Worm (Caenorhabditis elegans): ENCODE measurements around the gene tbc-8.

tbc-8 gene

DNA sequence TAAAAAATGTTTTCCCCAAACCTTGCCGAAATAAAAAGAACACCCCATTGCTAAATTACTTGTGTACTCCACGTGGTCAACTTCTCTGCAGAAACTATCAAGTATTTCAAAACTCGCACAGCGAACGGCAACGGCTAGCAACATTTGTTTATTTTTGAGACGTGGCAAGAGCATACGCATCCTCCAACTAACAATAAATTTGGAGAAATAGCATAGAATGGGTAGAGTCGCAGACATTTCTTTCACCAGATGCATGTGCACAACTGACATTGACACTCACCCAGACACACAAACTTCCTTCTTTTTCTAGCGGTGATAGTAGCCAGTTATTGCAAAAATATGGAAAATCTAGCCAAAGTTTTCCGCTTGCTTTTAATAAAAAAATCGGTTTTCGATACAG is 14.9 kb downstream of the tbc-8 start:
- TF ChIP-seq mxl-2 (GFP tag; conservative IDR thresholded peaks at IDR 0.05) (no peak), unc-62 (GFP tag; optimal IDR thresholded peaks at IDR 0.05 in 1 of 2) (peak in 1 of 2 experiments; percentile 15), unc-62 (tag; optimal IDR thresholded peaks at IDR 0.05) (no peak), hmg-1.1 (GFP tag; IDR thresholded peaks at IDR 0.05) (no peak), aha-1 (tag) (peak; percentile 44), nhr-111 (GFP tag; optimal IDR thresholded peaks at IDR 0.05) (no peak), daf-16 (GFP tag; optimal IDR thresholded peaks at IDR 0.05) (no peak), daf-16 (tag; optimal IDR thresholded peaks at IDR 0.05) (peak; percentile 12), ceh-32 (tag; optimal IDR thresholded peaks at IDR 0.05; ENCODE audit: poor library complexity) (no peak)

DNA sequence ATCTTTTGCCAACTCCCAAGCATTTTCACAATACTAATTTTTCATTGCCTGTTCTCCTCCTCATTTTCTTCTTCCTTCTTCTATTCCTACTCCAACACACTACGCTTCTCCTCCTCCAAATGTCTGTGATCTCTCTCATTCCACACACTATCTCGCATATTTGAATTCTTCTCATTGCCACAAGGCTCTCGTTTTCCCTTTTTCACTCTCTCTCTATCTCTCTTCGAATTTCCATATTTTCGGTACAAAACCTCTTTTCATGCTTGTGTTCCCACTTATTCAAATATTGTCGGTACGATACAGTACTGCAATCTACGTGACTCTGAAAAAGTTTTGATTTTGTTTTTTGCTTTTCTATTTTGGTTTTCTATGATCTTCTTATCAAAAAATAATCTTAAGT is 15.9 kb downstream of the tbc-8 start:
- TF ChIP-seq zip-11 (GFP tag; IDR thresholded peaks at IDR 0.05) (no peak), dmd-6 (GFP tag; IDR thresholded peaks at IDR 0.05) (no peak), hif-1 (tag; optimal IDR thresholded peaks at IDR 0.05) (peak in 1 of 2 experiments; percentile 66), mxl-3 (GFP tag; optimal IDR thresholded peaks at IDR 0.05) (no peak), arid-1 (GFP tag; conservative IDR thresholded peaks at IDR 0.05) (no peak), lin-29 (GFP tag; IDR thresholded peaks at IDR 0.05) (no peak), unc-130 (GFP tag; optimal IDR thresholded peaks at IDR 0.05) (no peak), ztf-11 (tag; optimal IDR thresholded peaks at IDR 0.05) (no peak), spr-3 (GFP tag; optimal IDR thresholded peaks at IDR 0.05) (no peak), dmd-8 (GFP tag; IDR thresholded peaks at IDR 0.05) (no peak), egl-27 (tag; optimal IDR thresholded peaks at IDR 0.05) (no peak), set-16 (GFP tag; IDR thresholded peaks at IDR 0.05) (no peak), ces-1 (GFP tag; optimal IDR thresholded peaks at IDR 0.05) (no peak), attf-4 (tag; optimal IDR thresholded peaks at IDR 0.05) (no peak), madf-5 (GFP tag; IDR thresholded peaks at IDR 0.05) (no peak), fkh-10 (GFP tag; optimal IDR thresholded peaks at IDR 0.05) (no peak), saeg-2 (GFP tag; IDR thresholded peaks at IDR 0.05) (no peak), mep-1 (tag; optimal IDR thresholded peaks at IDR 0.05) (peak; percentile 30), lin-15B (tag; optimal IDR thresholded peaks at IDR 0.05) (no peak), skn-1 (tag; optimal IDR thresholded peaks at IDR 0.05) (no peak), unc-62 (GFP tag; optimal IDR thresholded peaks at IDR 0.05 in 1 of 2) (no peak), unc-62 (tag; optimal IDR thresholded peaks at IDR 0.05) (no peak), dve-1 (tag; optimal IDR thresholded peaks at IDR 0.05; ENCODE audit: insufficient read depth) (peak; percentile 14), lin-1 (GFP tag; IDR thresholded peaks at IDR 0.05) (no peak), mes-2 (tag; optimal IDR thresholded peaks at IDR 0.05; ENCODE audit: poor library complexity, severe bottlenecking) (peak; percentile 17), R02D3.7 (tag; optimal IDR thresholded peaks at IDR 0.05) (no peak), zfp-3 (GFP tag; conservative IDR thresholded peaks at IDR 0.05) (no peak), lir-3 (tag; optimal IDR thresholded peaks at IDR 0.05) (no peak), zip-2 (tag; optimal IDR thresholded peaks at IDR 0.05) (no peak), ZK546.5 (tag; optimal IDR thresholded peaks at IDR 0.05) (no peak), nhr-25 (tag; optimal IDR thresholded peaks at IDR 0.05; ENCODE audit: borderline replicate concordance, insufficient read depth) (no peak), nhr-11 (tag; optimal IDR thresholded peaks at IDR 0.05) (no peak), nhr-6 (tag; optimal IDR thresholded peaks at IDR 0.05) (peak; percentile 17), dmd-9 (GFP tag; IDR thresholded peaks at IDR 0.05) (no peak), F37D6.2 (tag; optimal IDR thresholded peaks at IDR 0.05) (no peak), lim-7 (GFP tag; IDR thresholded peaks at IDR 0.05) (no peak), snpc-1.2 (GFP tag; IDR thresholded peaks at IDR 0.05) (no peak), mxl-2 (GFP tag; conservative IDR thresholded peaks at IDR 0.05) (no peak), nhr-76 (tag; optimal IDR thresholded peaks at IDR 0.05) (no peak), rbr-2 (tag; optimal IDR thresholded peaks at IDR 0.05) (no peak), ctbp-1 (GFP tag; IDR thresholded peaks at IDR 0.05) (no peak), aly-2 (tag; optimal IDR thresholded peaks at IDR 0.05) (no peak), jun-1 (tag; optimal IDR thresholded peaks at IDR 0.05) (no peak), duxl-1 (tag; optimal IDR thresholded peaks at IDR 0.05; ENCODE audit: poor library complexity) (no peak), nhr-28 (tag; optimal IDR thresholded peaks at IDR 0.05) (peak; percentile 69)

Data from whole organism, L4 larva.